Fruit fly (Drosophila melanogaster) whole organism, embryonic: Measurements from ENCODE around the gene dod.

Experiments used
- CG10267 ChIP-seq: fragments of 200-800 bp; sonication (Bioruptor generic); optimal IDR thresholded peaks from 2 replicates; lab custom pipeline; 2018; ENCODE audit warnings: missing biosample characterization, mild to moderate bottlenecking, missing genetic modification characterization, moderate library complexity
- CG10366 ChIP-seq: fragments of 200-800 bp; sonication (Bioruptor generic); IDR thresholded peaks from 2 replicates; pipeline ENCODE4 v1.3.6; 2022; ENCODE audit warnings: missing biosample characterization, missing genetic modification characterization
- CG10979 ChIP-seq: fragments of 200-800 bp; sonication (Bioruptor generic); optimal IDR thresholded peaks from 2 replicates; lab custom pipeline; 2018; ENCODE audit warnings: missing biosample characterization, mild to moderate bottlenecking, missing genetic modification characterization, moderate library complexity
- CG12744 ChIP-seq: fragments of 200-800 bp; sonication (Bioruptor generic); optimal IDR thresholded peaks from 2 replicates; lab custom pipeline; 2016; ENCODE audit warnings: missing biosample characterization, missing genetic modification characterization
- CG13424 ChIP-seq: fragments of 200-800 bp; sonication (Bioruptor generic); optimal IDR thresholded peaks from 2 replicates; lab custom pipeline; 2019; ENCODE audit warnings: missing biosample characterization, mild to moderate bottlenecking, missing genetic modification characterization, moderate library complexity
- CG13894 ChIP-seq: fragments of 200-800 bp; sonication (Bioruptor generic); optimal IDR thresholded peaks from 3 replicates; lab custom pipeline; 2018; ENCODE audit warnings: missing biosample characterization, mild to moderate bottlenecking, missing genetic modification characterization, moderate library complexity
- CG14441 ChIP-seq: fragments of 200-800 bp; sonication (Bioruptor generic); IDR thresholded peaks from 2 replicates; pipeline ENCODE4 v1.3.6; 2022; ENCODE audit warnings: missing biosample characterization, missing genetic modification characterization
- CG15601 ChIP-seq: fragments of 200-800 bp; sonication (Bioruptor generic); optimal IDR thresholded peaks from 3 replicates; lab custom pipeline; 2019; ENCODE audit warnings: missing biosample characterization, mild to moderate bottlenecking, missing genetic modification characterization, moderate library complexity
- CG1602 ChIP-seq: fragments of 200-800 bp; sonication (Bioruptor generic); optimal IDR thresholded peaks from 3 replicates; lab custom pipeline; 2016; ENCODE audit warnings: missing biosample characterization, missing genetic modification characterization
- CG17359 ChIP-seq: fragments of 200-800 bp; sonication (Bioruptor generic); optimal IDR thresholded peaks from 3 replicates; lab custom pipeline; 2018; ENCODE audit warnings: missing biosample characterization, mild to moderate bottlenecking, missing genetic modification characterization, moderate library complexity
- CG17361 ChIP-seq: fragments of 200-800 bp; sonication (Bioruptor generic); IDR thresholded peaks from 3 replicates; pipeline ENCODE4 v1.3.6; 2022; ENCODE audit warnings: missing biosample characterization, missing genetic modification characterization
- CG17829 ChIP-seq: fragments of 200-800 bp; optimal IDR thresholded peaks from 2 replicates; lab custom pipeline; 2019; ENCODE audit warnings: missing biosample characterization, mild to moderate bottlenecking, missing genetic modification characterization, moderate library complexity
- CG18262 ChIP-seq: fragments of 200-800 bp; optimal IDR thresholded peaks from 3 replicates; lab custom pipeline; 2019; ENCODE audit warnings: missing biosample characterization, mild to moderate bottlenecking, missing genetic modification characterization, moderate library complexity
- CG18599 ChIP-seq: fragments of 200-800 bp; sonication (Bioruptor generic); optimal IDR thresholded peaks from 3 replicates; lab custom pipeline; 2017; ENCODE audit warnings: missing biosample characterization, missing genetic modification characterization, mild to moderate bottlenecking, moderate library complexity, missing genetic modification reagents
- CG31224 ChIP-seq: fragments of 200-800 bp; sonication (Bioruptor generic); IDR thresholded peaks from 2 replicates; pipeline ENCODE4 v1.3.6; 2022; ENCODE audit warnings: missing biosample characterization, missing genetic modification characterization
- CG31441 ChIP-seq: fragments of 200-800 bp; sonication (Bioruptor generic); IDR thresholded peaks from 2 replicates; pipeline ENCODE4 v1.3.6; 2022; ENCODE audit warnings: missing biosample characterization, missing genetic modification characterization
- CG3838 ChIP-seq: fragments of 200-800 bp; sonication (Bioruptor generic); optimal IDR thresholded peaks from 3 replicates; lab custom pipeline; 2016; ENCODE audit warnings: missing biosample characterization, missing genetic modification characterization
- CG4360 ChIP-seq: fragments of 200-800 bp; sonication (Bioruptor generic); IDR thresholded peaks from 2 replicates; pipeline ENCODE4 v1.3.6; 2022; ENCODE audit warnings: missing biosample characterization, missing genetic modification characterization
- CG43689 ChIP-seq: fragments of 200-800 bp; sonication (Bioruptor generic); IDR thresholded peaks from 2 replicates; pipeline ENCODE4 v1.3.6; 2022; ENCODE audit warnings: missing biosample characterization, missing genetic modification characterization
- CG4424 ChIP-seq: fragments of 200-800 bp; sonication (Bioruptor generic); optimal IDR thresholded peaks from 3 replicates; lab custom pipeline; 2016; ENCODE audit warnings: missing biosample characterization, missing genetic modification characterization
- CG8388 ChIP-seq: fragments of 200-800 bp; sonication (Bioruptor generic); optimal IDR thresholded peaks from 2 replicates; lab custom pipeline; 2019; ENCODE audit warnings: missing biosample characterization, mild to moderate bottlenecking, missing genetic modification characterization, moderate library complexity
- CG8924 ChIP-seq: fragments of 200-800 bp; optimal IDR thresholded peaks from 3 replicates; lab custom pipeline; 2019; ENCODE audit warnings: missing biosample characterization, mild to moderate bottlenecking, missing genetic modification characterization, moderate library complexity
- CG9876 ChIP-seq: fragments of 200-800 bp; sonication (Bioruptor generic); optimal IDR thresholded peaks from 2 replicates; lab custom pipeline; 2016; ENCODE audit warnings: missing biosample characterization, missing genetic modification characterization
- CrebB ChIP-seq: fragments of 200-800 bp; sonication (Bioruptor generic); optimal IDR thresholded peaks from 3 replicates; lab custom pipeline; 2018; ENCODE audit warnings: missing biosample characterization, mild to moderate bottlenecking, missing genetic modification characterization
- Dfd ChIP-seq, 2 experiments: fragments of >200 bp; optimal IDR thresholded peaks; 2 replicates each; lab custom pipeline; 2017; ENCODE audit warnings: missing biosample characterization in 2 of 2, missing genetic modification characterization in 2 of 2
- Fer1 ChIP-seq: fragments of 200-800 bp; sonication (Bioruptor generic); optimal IDR thresholded peaks from 2 replicates; lab custom pipeline; 2017; ENCODE audit warnings: missing biosample characterization, mild to moderate bottlenecking, missing genetic modification characterization
- HLH54F ChIP-seq: fragments of 200-800 bp; sonication (Bioruptor generic); optimal IDR thresholded peaks from 3 replicates; lab custom pipeline; 2016; ENCODE audit warnings: missing biosample characterization, missing genetic modification characterization
- Hr78 ChIP-seq, 2 experiments: fragments of 200-800 bp in 1 of 2; fragments of >200 bp in 1 of 2; sonication (Bioruptor generic) in 1 of 2; optimal IDR thresholded peaks; 2 replicates each; lab custom pipeline; 2017 to 2019; ENCODE audit warnings: missing biosample characterization in 2 of 2, missing genetic modification characterization in 2 of 2, mild to moderate bottlenecking in 1 of 2, moderate library complexity in 1 of 2
- Meics ChIP-seq: fragments of 200-800 bp; sonication (Bioruptor generic); optimal IDR thresholded peaks from 2 replicates; lab custom pipeline; 2017; ENCODE audit warnings: missing biosample characterization, mild to moderate bottlenecking, missing genetic modification characterization
- Nf-YC ChIP-seq: fragments of 200-800 bp; optimal IDR thresholded peaks from 3 replicates; lab custom pipeline; 2019; ENCODE audit warnings: missing biosample characterization, mild to moderate bottlenecking, missing genetic modification characterization, moderate library complexity
- Oli ChIP-seq: fragments of 200-800 bp; sonication (Bioruptor generic); optimal IDR thresholded peaks from 2 replicates; lab custom pipeline; 2018; ENCODE audit warnings: missing biosample characterization, mild to moderate bottlenecking, missing genetic modification characterization, moderate library complexity
- Rfx ChIP-seq: fragments of 200-800 bp; sonication (Bioruptor generic); IDR thresholded peaks from 2 replicates; pipeline ENCODE4 v1.3.6; 2022; ENCODE audit warnings: missing biosample characterization, missing genetic modification characterization
- Xbp1 ChIP-seq: fragments of 200-800 bp; sonication (Bioruptor generic); optimal IDR thresholded peaks from 3 replicates; lab custom pipeline; 2016; ENCODE audit warnings: missing biosample characterization, mild to moderate bottlenecking, missing genetic modification characterization
- da ChIP-seq: fragments of 200-800 bp; sonication (Bioruptor generic); optimal IDR thresholded peaks from 2 replicates; lab custom pipeline; 2016; ENCODE audit warnings: missing biosample characterization, missing genetic modification characterization
- dmrt11E ChIP-seq: fragments of 200-800 bp; sonication (Bioruptor generic); optimal IDR thresholded peaks from 3 replicates; lab custom pipeline; 2018; ENCODE audit warnings: missing biosample characterization, mild to moderate bottlenecking, missing genetic modification characterization, moderate library complexity
- en ChIP-seq: fragments of 200-800 bp; sonication (Bioruptor generic); optimal IDR thresholded peaks from 2 replicates; lab custom pipeline; 2016; ENCODE audit warnings: missing biosample characterization, missing genetic modification characterization
- fd96Cb ChIP-seq: fragments of 200-800 bp; sonication (Bioruptor generic); optimal IDR thresholded peaks from 2 replicates; lab custom pipeline; 2018; ENCODE audit warnings: missing biosample characterization, mild to moderate bottlenecking, missing genetic modification characterization, moderate library complexity
- jigr1 ChIP-seq: fragments of 200-800 bp; sonication (Bioruptor generic); IDR thresholded peaks from 3 replicates; pipeline ENCODE4 v1.3.6; 2022; ENCODE audit warnings: missing biosample characterization, missing genetic modification characterization
- ken ChIP-seq: fragments of 200-800 bp; sonication (Bioruptor generic); IDR thresholded peaks from 3 replicates; pipeline ENCODE4 v1.3.6; 2022; ENCODE audit warnings: missing biosample characterization, missing genetic modification characterization
- lola ChIP-seq, 3 experiments: fragments of >200 bp in 2 of 3; fragments of 200-800 bp in 1 of 3; sonication (Bioruptor generic) in 1 of 3; optimal IDR thresholded peaks; 2 replicates each; lab custom pipeline; 2017 to 2019; ENCODE audit warnings: missing biosample characterization in 3 of 3, missing genetic modification characterization in 3 of 3, mild to moderate bottlenecking in 1 of 3, moderate library complexity in 1 of 3
- nerfin-1 ChIP-seq: fragments of 200-800 bp; sonication (Bioruptor generic); optimal IDR thresholded peaks from 3 replicates; lab custom pipeline; 2019; ENCODE audit warnings: missing biosample characterization, mild to moderate bottlenecking, missing genetic modification characterization, moderate library complexity
- prd ChIP-seq, 3 experiments: fragments of >200 bp in 2 of 3; fragments of 200-800 bp in 1 of 3; sonication (Bioruptor generic) in 1 of 3; optimal IDR thresholded peaks in 2 of 3; IDR thresholded peaks in 1 of 3; 2 replicates in 2 of 3; 3 replicates in 1 of 3; pipeline versions ENCODE4 v1.3.6 to Lab custom; 2017 to 2022; ENCODE audit warnings: missing biosample characterization in 1 of 3, missing genetic modification characterization in 1 of 3
- salm ChIP-seq: fragments of 200-800 bp; sonication (Bioruptor generic); optimal IDR thresholded peaks from 2 replicates; lab custom pipeline; 2018; ENCODE audit warnings: missing biosample characterization, mild to moderate bottlenecking, missing genetic modification characterization
- sc ChIP-seq, 3 experiments: fragments of >200 bp in 2 of 3; fragments of 200-800 bp in 1 of 3; sonication (Bioruptor generic) in 1 of 3; optimal IDR thresholded peaks; 2 replicates in 2 of 3; 3 replicates in 1 of 3; lab custom pipeline; 2017; ENCODE audit warnings: mild to moderate bottlenecking in 1 of 3, missing biosample characterization in 1 of 3, missing genetic modification characterization in 1 of 3, missing genetic modification reagents in 1 of 3
- sens ChIP-seq: fragments of 200-800 bp; sonication (Bioruptor generic); peaks from one replicate; lab custom pipeline; 2016; ENCODE audit warnings: missing biosample characterization, missing genetic modification characterization
- sens-2 ChIP-seq: fragments of 200-800 bp; sonication (Bioruptor generic); IDR thresholded peaks from 2 replicates; pipeline ENCODE4 v1.3.6; 2022; ENCODE audit warnings: missing biosample characterization, missing genetic modification characterization
- yki ChIP-seq: fragments of >200 bp; optimal IDR thresholded peaks from 3 replicates; lab custom pipeline; 2018
- zen2 ChIP-seq: fragments of 200-800 bp; sonication (Bioruptor generic); IDR thresholded peaks from 3 replicates; pipeline ENCODE4 v1.3.6; 2022; ENCODE audit warnings: missing biosample characterization, missing genetic modification characterization; ENCODE audit not compliant: partially characterized antibody

The dod gene

DNA sequence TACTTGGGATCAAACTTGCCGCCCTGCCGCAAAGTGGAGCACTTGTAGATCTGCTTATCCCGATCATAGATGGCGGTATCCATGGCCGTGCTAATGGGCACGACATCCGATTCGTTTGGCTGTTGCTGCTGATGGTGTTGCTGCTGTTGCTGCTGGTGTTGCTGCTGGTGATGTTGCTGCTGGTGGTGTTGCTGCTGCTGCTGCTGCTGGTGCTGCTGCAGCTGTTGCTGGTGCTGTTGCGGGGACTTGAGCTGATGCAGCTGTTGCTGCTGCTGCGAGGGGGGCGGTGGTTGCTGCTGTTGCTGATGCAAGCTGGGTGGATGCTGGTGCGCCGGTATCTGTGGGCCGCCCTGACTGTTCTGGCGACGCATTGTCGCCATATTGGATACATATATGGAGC, 12.0 kb upstream of the dod start:
- TF ChIP-seq CG3838 (GFP tag; lab: Kevin White, UChicago), result no peak
- TF ChIP-seq CG31224 (GFP tag; lab: Robert Waterston, UW), result no peak
- TF ChIP-seq CG8924 (tag; lab: Kevin White, UChicago), result no peak
- TF ChIP-seq sens-2 (GFP tag; lab: Robert Waterston, UW), result no peak
- TF ChIP-seq CG4360, result no peak
- TF ChIP-seq da, result no peak
- TF ChIP-seq zen2 (GFP tag; lab: Robert Waterston, UW), result no peak
- TF ChIP-seq CG9876 (GFP tag; lab: Kevin White, UChicago), result no peak
- no peak for TF ChIP-seq CG18599 (GFP tag; lab: Kevin White, UChicago)
- no peak for TF ChIP-seq HLH54F (GFP tag; lab: Kevin White, UChicago)

DNA sequence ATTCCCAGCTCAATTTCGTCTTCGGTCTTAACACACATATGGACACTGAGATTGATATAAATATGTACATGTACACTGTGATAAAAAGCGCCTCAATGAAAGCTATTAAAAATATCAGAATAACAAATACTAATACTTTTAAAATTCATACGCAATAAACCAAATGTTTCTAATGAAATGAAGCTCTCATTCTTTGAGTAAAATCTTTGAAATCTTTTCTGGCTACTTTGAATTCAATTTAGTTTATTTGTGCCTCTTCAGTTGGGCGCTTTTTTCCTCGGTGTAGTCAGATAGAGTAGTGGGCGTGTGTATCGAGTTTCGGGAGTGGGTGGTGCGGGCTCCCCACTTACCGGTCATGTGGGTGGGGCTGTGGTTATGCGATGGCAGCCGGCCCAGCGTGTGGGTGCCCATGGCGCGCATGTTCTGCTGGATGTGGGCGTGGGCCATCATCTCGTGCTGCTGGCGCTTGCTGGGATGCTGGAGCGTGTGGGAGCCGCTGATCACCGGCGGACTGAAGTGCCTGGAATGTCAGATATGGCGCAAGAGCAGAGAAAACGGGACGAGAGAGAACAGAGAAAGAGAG, 10.5 kb upstream of the dod start:
- TF ChIP-seq CG12744 (GFP tag; lab: Kevin White, UChicago) (no peak), lola (GFP tag; optimal IDR thresholded peaks at IDR 0.05; lab: Kevin White, UChicago) (no peak), CG14441 (peak; percentile 38; the same call in 1 of the 2 replicates), yki (lab: Kevin White, UChicago) (no peak), en (no peak), CG13894 (tag; lab: Kevin White, UChicago) (no peak), CG13424 (tag; lab: Kevin White, UChicago) (peak; percentile 54), fd96Cb (tag; lab: Kevin White, UChicago) (peak; percentile 21), Xbp1 (GFP tag; lab: Kevin White, UChicago) (peak; percentile 1), Hr78 (GFP tag; optimal IDR thresholded peaks at IDR 0.05; lab: Kevin White, UChicago) (no peak), CrebB (tag; lab: Kevin White, UChicago) (no peak), CG1602 (no peak), CG4424 (GFP tag; lab: Kevin White, UChicago) (peak; percentile 3), sens (GFP tag; lab: Kevin White, UChicago) (peak; percentile 77), sc (optimal IDR thresholded peaks at IDR 0.05; lab: Kevin White, UChicago) (no peak), sc (GFP tag; optimal IDR thresholded peaks at IDR 0.05; lab: Kevin White, UChicago) (no peak), Fer1 (GFP tag; lab: Kevin White, UChicago) (peak; percentile 48), CG17359 (tag; lab: Kevin White, UChicago) (peak; percentile 62), ken (no peak), CG17829 (tag; lab: Kevin White, UChicago) (peak; percentile 19), CG18262 (peak; percentile 41), CG43689 (no peak), CG17361 (no peak), Dfd (GFP tag; optimal IDR thresholded peaks at IDR 0.05; lab: Kevin White, UChicago) (no peak), nerfin-1 (tag; lab: Kevin White, UChicago) (no peak), prd (optimal IDR thresholded peaks at IDR 0.05; lab: Kevin White, UChicago) (no peak), prd (GFP tag; IDR thresholded peaks at IDR 0.05; lab: Robert Waterston, UW) (no peak), Oli (peak; percentile 32), CG15601 (tag; lab: Kevin White, UChicago) (peak; percentile 0), Nf-YC (tag; lab: Kevin White, UChicago) (no peak), CG8388 (GFP tag; lab: Kevin White, UChicago) (peak; percentile 20), salm (tag; lab: Kevin White, UChicago) (no peak), CG10979 (tag; lab: Kevin White, UChicago) (peak; percentile 39), jigr1 (GFP tag; lab: Robert Waterston, UW) (no peak), CG10366 (GFP tag; lab: Robert Waterston, UW) (no peak), CG31441 (no peak; the same call in 1 of the 2 replicates), dmrt11E (tag; lab: Kevin White, UChicago) (no peak), Rfx (GFP tag; lab: Robert Waterston, UW) (0 out of 2 replicates have a peak, but pooled peaks have one; percentile 7), CG10267 (tag; lab: Kevin White, UChicago) (peak; percentile 25), Meics (peak; percentile 24)
